Worm (Caenorhabditis elegans): Measurements from ENCODE around the gene Y40A1A.3.

The Y40A1A.3 gene

DNA sequence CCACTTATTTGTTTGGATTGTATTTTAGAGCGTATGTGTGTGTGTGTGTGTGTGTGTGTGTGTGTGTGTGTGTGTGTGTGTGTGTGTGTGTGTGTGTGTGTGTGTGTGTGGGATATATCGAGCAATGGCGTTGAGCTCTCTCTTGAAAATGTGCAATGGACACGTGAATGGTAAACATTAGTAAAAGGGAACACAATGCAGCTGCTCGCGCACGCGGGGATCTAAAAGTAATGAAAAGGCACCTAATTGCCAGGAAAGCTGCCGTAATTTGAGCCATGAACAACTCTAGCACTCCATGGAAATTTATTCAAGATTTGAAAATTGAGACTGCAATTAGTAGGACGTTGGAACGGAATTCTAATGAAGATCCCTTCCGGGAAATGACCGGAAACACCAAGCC, 45.4 kb upstream of the Y40A1A.3 start (continued):
- TF ChIP-seq F13H6.1 (tag; optimal IDR thresholded peaks at IDR 0.05) (no peak), sox-2 (GFP tag; IDR thresholded peaks at IDR 0.05) (peak; percentile 30; the same call in 1 of the 2 replicates), ceh-24 (tag; optimal IDR thresholded peaks at IDR 0.05) (no peak), ceh-34 (tag; optimal IDR thresholded peaks at IDR 0.05) (peak; percentile 83), unc-86 (tag; optimal IDR thresholded peaks at IDR 0.05) (no peak)

DNA sequence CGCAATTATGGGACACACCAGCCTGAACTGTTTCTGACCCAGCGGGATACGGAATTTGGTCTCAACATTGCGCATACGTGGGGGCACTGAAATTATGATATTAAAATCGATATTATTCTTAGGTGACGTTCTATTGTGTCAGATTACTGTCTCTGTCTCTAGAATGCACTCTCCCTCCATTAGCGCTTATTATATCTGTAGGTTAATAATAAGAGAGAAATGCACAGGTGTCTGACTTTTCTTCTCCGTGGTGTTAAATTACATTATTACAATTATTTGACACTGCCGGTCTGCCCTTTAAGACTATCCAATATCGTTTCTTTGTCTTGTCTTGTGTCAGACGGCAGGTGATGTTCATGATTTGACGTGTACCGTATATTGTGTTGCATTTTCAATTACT, 44.8 kb upstream of the Y40A1A.3 start:
- no peak for TF ChIP-seq C08G9.2 (tag; optimal IDR thresholded peaks at IDR 0.05)
- TF ChIP-seq ceh-34 (tag; optimal IDR thresholded peaks at IDR 0.05) = peak; percentile 86
- no peak for TF ChIP-seq ceh-45 (GFP tag; IDR thresholded peaks at IDR 0.05)
- TF ChIP-seq pax-1 (tag; optimal IDR thresholded peaks at IDR 0.05) = no peak
- no peak for TF ChIP-seq ref-2 (tag; optimal IDR thresholded peaks at IDR 0.05)
- no peak for TF ChIP-seq tbx-2 (tag; optimal IDR thresholded peaks at IDR 0.05)

DNA sequence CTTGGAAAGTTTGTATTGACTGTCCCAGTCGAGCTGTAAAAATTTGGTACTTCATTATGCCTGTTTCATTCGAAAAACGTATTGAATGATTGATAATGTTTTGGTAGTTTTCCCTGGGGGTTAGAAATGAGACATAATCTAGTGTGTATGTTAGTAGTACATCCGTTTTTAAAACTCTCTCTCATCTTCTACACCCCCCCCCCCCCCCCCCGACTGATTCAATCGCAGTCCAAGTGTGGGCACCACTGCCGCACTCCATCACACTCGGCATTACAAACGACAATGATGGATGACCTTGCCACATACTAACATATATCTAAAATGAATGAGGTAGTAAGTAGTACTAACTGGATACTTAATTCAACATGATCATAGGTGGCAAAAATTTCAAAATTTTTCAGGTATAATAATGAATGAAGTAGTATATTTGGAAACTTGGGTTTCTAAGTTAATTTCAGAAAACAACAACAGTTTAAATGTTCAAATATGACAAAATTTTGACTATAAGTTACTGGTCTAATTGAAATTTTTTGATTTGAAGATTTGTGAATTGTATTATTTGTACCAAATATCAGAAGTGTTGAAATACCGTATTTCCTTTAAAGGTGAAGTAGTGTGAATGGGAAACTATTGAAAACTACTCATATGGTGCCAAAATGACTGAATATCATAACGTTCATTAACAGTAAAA, 43.8 kb upstream of the Y40A1A.3 start:
- TF ChIP-seq nhr-11 (tag; optimal IDR thresholded peaks at IDR 0.05) = no peak
- no peak for TF ChIP-seq ceh-24 (tag; optimal IDR thresholded peaks at IDR 0.05)
- TF ChIP-seq pha-2 (tag; optimal IDR thresholded peaks at IDR 0.05) = no peak
- TF ChIP-seq sox-4 (tag; optimal IDR thresholded peaks at IDR 0.05) = no peak
- no peak for TF ChIP-seq pqm-1 (tag; optimal IDR thresholded peaks at IDR 0.05)
- no peak for TF ChIP-seq ahr-1 (tag; optimal IDR thresholded peaks at IDR 0.05)
- no peak for TF ChIP-seq ceh-19 (GFP tag; optimal IDR thresholded peaks at IDR 0.05)
- no peak for TF ChIP-seq sox-2 (GFP tag; IDR thresholded peaks at IDR 0.05)
- no peak for TF ChIP-seq eyg-1 (tag; optimal IDR thresholded peaks at IDR 0.05)
- TF ChIP-seq hlh-30 (tag; optimal IDR thresholded peaks at IDR 0.05; ENCODE audit: insufficient read depth) = no peak
- TF ChIP-seq lim-6 (tag; optimal IDR thresholded peaks at IDR 0.05) = no peak
- no peak for TF ChIP-seq pha-4 (tag; optimal IDR thresholded peaks at IDR 0.05)

DNA sequence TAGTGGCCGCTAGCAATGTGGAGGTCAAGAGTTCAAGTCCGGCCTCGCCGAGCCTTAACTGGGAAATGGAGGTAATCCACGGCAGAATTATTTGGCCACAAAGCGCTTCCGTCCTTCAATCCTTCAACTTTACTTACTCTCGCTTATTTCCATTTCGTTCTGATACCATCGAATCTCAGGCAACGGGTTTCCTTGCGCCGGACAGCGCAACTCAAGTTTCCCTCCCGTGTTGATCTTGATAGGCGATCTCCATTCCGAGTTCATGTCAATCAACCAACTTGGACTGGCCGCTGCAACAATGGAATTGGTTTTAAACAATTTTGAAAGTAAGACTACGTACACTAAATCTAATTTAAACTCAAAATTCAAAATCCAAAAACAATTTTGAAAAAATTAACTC, 43.0 kb upstream of the Y40A1A.3 start:
- no peak for TF ChIP-seq unc-55 (GFP tag; optimal IDR thresholded peaks at IDR 0.05)
- TF ChIP-seq syd-9 (tag; optimal IDR thresholded peaks at IDR 0.05) = no peak
- TF ChIP-seq ceh-18 (tag; optimal IDR thresholded peaks at IDR 0.05) = no peak
- no peak for TF ChIP-seq ceh-19 (GFP tag; optimal IDR thresholded peaks at IDR 0.05)
- no peak for TF ChIP-seq nhr-11 (tag; optimal IDR thresholded peaks at IDR 0.05)
- no peak for TF ChIP-seq ceh-22 (tag; optimal IDR thresholded peaks at IDR 0.05)
- no peak for TF ChIP-seq zip-5 (tag; optimal IDR thresholded peaks at IDR 0.05)
- no peak for TF ChIP-seq sdc-2 (tag; optimal IDR thresholded peaks at IDR 0.05)
- TF ChIP-seq dmd-4 (tag; optimal IDR thresholded peaks at IDR 0.05; ENCODE audit: borderline replicate concordance) = no peak
- no peak for TF ChIP-seq pha-2 (tag; optimal IDR thresholded peaks at IDR 0.05)
- no peak for TF ChIP-seq C08G9.2 (tag; optimal IDR thresholded peaks at IDR 0.05)
- no peak for TF ChIP-seq odd-2 (tag; optimal IDR thresholded peaks at IDR 0.05)
- TF ChIP-seq ceh-9 (tag; optimal IDR thresholded peaks at IDR 0.05) = no peak
- TF ChIP-seq pha-4 (tag; optimal IDR thresholded peaks at IDR 0.05) = no peak
- no peak for TF ChIP-seq elt-4 (tag; optimal IDR thresholded peaks at IDR 0.05)
- TF ChIP-seq pax-1 (tag; optimal IDR thresholded peaks at IDR 0.05) = no peak
- no peak for TF ChIP-seq pros-1 (tag; optimal IDR thresholded peaks at IDR 0.05)
- no peak for TF ChIP-seq pat-9 (tag; optimal IDR thresholded peaks at IDR 0.05)

DNA sequence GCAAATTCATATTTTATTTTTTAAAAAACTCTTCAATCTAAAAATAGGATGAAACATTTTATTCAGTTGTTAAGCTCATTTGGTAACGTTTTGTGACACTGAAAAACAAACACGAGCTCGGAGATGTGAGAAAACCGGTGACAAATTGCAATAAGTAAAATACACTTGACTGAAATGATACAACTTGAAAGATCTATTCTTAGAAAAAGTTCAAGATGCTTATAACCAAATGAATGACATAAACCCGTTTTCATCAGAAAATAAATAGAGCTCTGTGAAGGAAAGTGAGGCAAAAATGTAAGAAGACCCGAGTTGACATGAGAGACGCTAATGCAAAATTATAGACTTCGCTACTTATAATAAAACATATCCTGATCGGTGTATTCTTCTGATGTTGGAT, 41.5 kb upstream of the Y40A1A.3 start, which contains the start of gene smex-2:
Gene smex-2, minus strand, starts transcription at position 101 of the 400 bp plus-strand sequence.
- TF ChIP-seq elt-4 (tag; optimal IDR thresholded peaks at IDR 0.05) (no peak), ahr-1 (tag; optimal IDR thresholded peaks at IDR 0.05) (no peak), ceh-9 (tag; optimal IDR thresholded peaks at IDR 0.05) (no peak), dve-1 (tag; optimal IDR thresholded peaks at IDR 0.05) (no peak), ets-4 (tag; optimal IDR thresholded peaks at IDR 0.05) (no peak), ceh-45 (GFP tag; IDR thresholded peaks at IDR 0.05) (no peak), ceh-14 (tag; optimal IDR thresholded peaks at IDR 0.05) (no peak), C38D4.7 (GFP tag; optimal IDR thresholded peaks at IDR 0.05) (no peak), nhr-11 (tag; optimal IDR thresholded peaks at IDR 0.05) (no peak), ceh-19 (GFP tag; optimal IDR thresholded peaks at IDR 0.05) (no peak), ceh-22 (tag; optimal IDR thresholded peaks at IDR 0.05) (no peak), ceh-18 (tag; optimal IDR thresholded peaks at IDR 0.05) (no peak), nfya-1 (tag; optimal IDR thresholded peaks at IDR 0.05) (no peak), ztf-16 (tag; optimal IDR thresholded peaks at IDR 0.05) (no peak), K09A11.1 (tag; optimal IDR thresholded peaks at IDR 0.05; ENCODE audit: insufficient read depth) (no peak), nhr-232 (tag; optimal IDR thresholded peaks at IDR 0.05) (no peak), npax-4 (tag; optimal IDR thresholded peaks at IDR 0.05) (no peak)
